Worm (Caenorhabditis elegans) whole organism, L4/young adult: ENCODE measurements around the gene C11G6.2.

Experiments
- W03F9.2 ChIP-seq: fragments of 150-350 bp; optimal IDR thresholded peaks from 2 replicates; lab custom pipeline; 2014; ENCODE audit warnings: missing biosample characterization, missing genetic modification characterization
- him-1 ChIP-seq: sonication (generic microtip); optimal IDR thresholded peaks from 2 replicates; lab custom pipeline; 2016; ENCODE audit warnings: missing genotype, missing genetic modification reagents, missing genetic modification characterization, missing compliant biosample characterization

DNA sequence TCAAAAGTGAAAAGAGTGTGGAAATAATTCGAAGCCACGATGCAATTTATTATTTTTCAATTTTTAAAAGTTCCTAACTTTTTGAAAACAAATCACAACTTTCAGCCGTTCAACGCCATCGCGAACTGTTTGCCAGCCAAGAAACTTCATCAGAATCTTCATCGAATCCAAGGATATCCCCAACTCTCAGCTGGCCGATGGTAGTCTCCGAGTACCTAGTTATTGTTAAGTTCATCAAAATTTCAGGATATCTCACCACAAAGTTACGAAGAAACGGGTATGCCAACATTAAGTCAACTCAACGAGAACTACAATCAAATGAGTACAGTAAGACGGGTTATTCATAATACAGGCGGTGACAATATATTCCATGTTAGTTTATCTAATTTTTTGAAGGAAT lies 27.9 kb downstream of the C11G6.2 start:
- no peak for TF ChIP-seq him-1
- TF ChIP-seq W03F9.2 (tag; lab: Kevin White, UChicago), result no peak
